Worm (Caenorhabditis elegans): ENCODE results near the gene cbs-2.
A peak's percentile ranks its signal among the peaks of the same experiment; 100 is the strongest.

Gene cbs-2

ce11 chrII:2216940-2217664, 6.3 kb downstream of the cbs-2 start:
- TF ChIP-seq sea-2 (GFP tag; optimal IDR thresholded peaks at IDR 0.05): no peak
- no peak for TF ChIP-seq ztf-11 (tag; optimal IDR thresholded peaks at IDR 0.05)
- no peak for TF ChIP-seq egl-5 (tag; optimal IDR thresholded peaks at IDR 0.05)

- no peak for TF ChIP-seq ama-1 (optimal IDR thresholded peaks at IDR 0.05)
- TF ChIP-seq nhr-25 (tag; optimal IDR thresholded peaks at IDR 0.05): no peak
Observed at ce11 chrII:2215512-2215911, 7.9 kb downstream of the cbs-2 start.

ce11 chrII:2207812-2208211, 15.6 kb downstream of the cbs-2 start, which contains the start of gene Y59C2A.1:
Gene Y59C2A.1, plus strand, starts transcription at chrII:2208112.
- TF ChIP-seq nhr-237 (tag; optimal IDR thresholded peaks at IDR 0.05) (no peak), nhr-67 (tag; optimal IDR thresholded peaks at IDR 0.05) (no peak), ztf-11 (tag; optimal IDR thresholded peaks at IDR 0.05) (no peak), ceh-16 (tag; optimal IDR thresholded peaks at IDR 0.05) (no peak), unc-39 (tag; optimal IDR thresholded peaks at IDR 0.05) (no peak), R02D3.7 (tag; optimal IDR thresholded peaks at IDR 0.05) (no peak), elt-3 (tag; optimal IDR thresholded peaks at IDR 0.05) (no peak), nhr-23 (tag; optimal IDR thresholded peaks at IDR 0.05) (no peak), ama-1 (optimal IDR thresholded peaks at IDR 0.05) (no peak), mml-1 (tag; optimal IDR thresholded peaks at IDR 0.05) (no peak), sea-2 (GFP tag; optimal IDR thresholded peaks at IDR 0.05) (no peak)

ce11 chrII:2206064-2206722, 17.2 kb downstream of the cbs-2 start:
- TF ChIP-seq nhr-76 (tag; optimal IDR thresholded peaks at IDR 0.05) (no peak), elt-2 (tag; optimal IDR thresholded peaks at IDR 0.05) (no peak), skn-1 (tag; optimal IDR thresholded peaks at IDR 0.05) (no peak), ztf-4 (tag; optimal IDR thresholded peaks at IDR 0.05) (no peak), nfya-1 (tag; optimal IDR thresholded peaks at IDR 0.05; ENCODE audit: insufficient read depth) (no peak), nhr-25 (tag; optimal IDR thresholded peaks at IDR 0.05) (no peak), nhr-77 (tag; optimal IDR thresholded peaks at IDR 0.05) (no peak), fkh-2 (tag; optimal IDR thresholded peaks at IDR 0.05) (no peak), pqm-1 (tag; optimal IDR thresholded peaks at IDR 0.05) (no peak)

ce11 chrII:2204077-2204476, 19.3 kb downstream of the cbs-2 start, which contains the start of gene Y59C2A.2:
Gene Y59C2A.2, minus strand, starts transcription at chrII:2204137.
- TF ChIP-seq elt-3 (tag; optimal IDR thresholded peaks at IDR 0.05) (no peak), mml-1 (tag; optimal IDR thresholded peaks at IDR 0.05) (no peak), elt-2 (tag; optimal IDR thresholded peaks at IDR 0.05) (peak; percentile 5), lin-39 (tag; optimal IDR thresholded peaks at IDR 0.05) (peak; percentile 41), nfya-1 (tag; optimal IDR thresholded peaks at IDR 0.05; ENCODE audit: insufficient read depth) (peak; percentile 44), lin-15B (tag; optimal IDR thresholded peaks at IDR 0.05) (peak; percentile 67), nhr-23 (tag; optimal IDR thresholded peaks at IDR 0.05) (no peak), pha-4 (tag; optimal IDR thresholded peaks at IDR 0.05) (peak; percentile 50), nhr-237 (tag; optimal IDR thresholded peaks at IDR 0.05) (no peak)

- TF ChIP-seq nhr-67 (tag; optimal IDR thresholded peaks at IDR 0.05) (no peak), R02D3.7 (tag; optimal IDR thresholded peaks at IDR 0.05) (no peak), ama-1 (optimal IDR thresholded peaks at IDR 0.05) (no peak), egl-27 (tag; optimal IDR thresholded peaks at IDR 0.05) (no peak), lin-39 (tag; optimal IDR thresholded peaks at IDR 0.05) (no peak), ceh-28 (tag; optimal IDR thresholded peaks at IDR 0.05) (no peak), nhr-12 (tag; optimal IDR thresholded peaks at IDR 0.05) (no peak), fos-1 (tag; optimal IDR thresholded peaks at IDR 0.05) (no peak), ZK546.5 (tag; optimal IDR thresholded peaks at IDR 0.05) (no peak), elt-3 (tag; optimal IDR thresholded peaks at IDR 0.05) (no peak), ceh-16 (tag; optimal IDR thresholded peaks at IDR 0.05) (no peak), ceh-82 (tag; optimal IDR thresholded peaks at IDR 0.05) (no peak), nhr-77 (tag; optimal IDR thresholded peaks at IDR 0.05) (no peak), egl-5 (tag; optimal IDR thresholded peaks at IDR 0.05) (no peak)
Observed at ce11 chrII:2202147-2202546, 21.2 kb downstream of the cbs-2 start.

Measured in whole organism, L3 larva.